Fruit fly (Drosophila melanogaster) whole organism, embryonic: ENCODE measurements around the gene CG34267.
A peak's percentile ranks its signal among the peaks of the same experiment; 100 is the strongest.

Source experiments
- B-H2 ChIP-seq: fragments of 200-800 bp; sonication (Bioruptor generic); optimal IDR thresholded peaks from 2 replicates; lab custom pipeline; 2018; ENCODE audit warnings: missing biosample characterization, mild to moderate bottlenecking, missing genetic modification characterization
- Bgb ChIP-seq: fragments of 200-800 bp; sonication (Bioruptor generic); IDR thresholded peaks from 2 replicates; pipeline ENCODE4 v1.3.6; 2022; ENCODE audit warnings: missing biosample characterization, missing genetic modification characterization; ENCODE audit not compliant: partially characterized antibody
- CG10209 ChIP-seq: fragments of 200-800 bp; sonication (Bioruptor generic); optimal IDR thresholded peaks from 3 replicates; lab custom pipeline; 2017; ENCODE audit warnings: missing biosample characterization, mild to moderate bottlenecking, missing genetic modification characterization, missing genetic modification reagents
- CG10431 ChIP-seq: fragments of 200-800 bp; sonication (Bioruptor generic); optimal IDR thresholded peaks from 3 replicates; lab custom pipeline; 2018; ENCODE audit warnings: missing biosample characterization, mild to moderate bottlenecking, missing genetic modification characterization
- CG10565 ChIP-seq: fragments of 200-800 bp; sonication (Bioruptor generic); optimal IDR thresholded peaks from 3 replicates; lab custom pipeline; 2016; ENCODE audit warnings: missing biosample characterization, mild to moderate bottlenecking, missing genetic modification characterization
- CG11696 ChIP-seq: fragments of 200-800 bp; sonication (Bioruptor generic); IDR thresholded peaks from 2 replicates; pipeline ENCODE4 v1.3.6; 2022; ENCODE audit warnings: missing biosample characterization, missing genetic modification characterization
- CG12391 ChIP-seq: fragments of 200-800 bp; sonication (Bioruptor generic); optimal IDR thresholded peaks from 3 replicates; lab custom pipeline; 2018; ENCODE audit warnings: missing biosample characterization, mild to moderate bottlenecking, missing genetic modification characterization, moderate library complexity
- CG12769 ChIP-seq: fragments of 200-800 bp; sonication (Bioruptor generic); optimal IDR thresholded peaks from 2 replicates; lab custom pipeline; 2019; ENCODE audit warnings: missing biosample characterization, mild to moderate bottlenecking, missing genetic modification characterization, moderate library complexity
- CG13624 ChIP-seq: fragments of 200-800 bp; sonication (Bioruptor generic); optimal IDR thresholded peaks from 2 replicates; lab custom pipeline; 2016; ENCODE audit warnings: missing biosample characterization, missing genetic modification characterization
- CG15514 ChIP-seq: fragments of 200-800 bp; sonication (Bioruptor generic); optimal IDR thresholded peaks from 3 replicates; lab custom pipeline; 2017; ENCODE audit warnings: missing biosample characterization, missing genetic modification characterization, mild to moderate bottlenecking, moderate library complexity, missing genetic modification reagents
- CG2678 ChIP-seq: fragments of 200-800 bp; sonication (Bioruptor generic); optimal IDR thresholded peaks from 3 replicates; lab custom pipeline; 2019; ENCODE audit warnings: missing biosample characterization, mild to moderate bottlenecking, missing genetic modification characterization, moderate library complexity
- CG3163 ChIP-seq: fragments of 200-800 bp; sonication (Bioruptor generic); optimal IDR thresholded peaks from 3 replicates; lab custom pipeline; 2016; ENCODE audit warnings: missing biosample characterization, missing genetic modification characterization
- CG4328 ChIP-seq: fragments of 200-800 bp; sonication (Bioruptor generic); optimal IDR thresholded peaks from 3 replicates; lab custom pipeline; 2017; ENCODE audit warnings: missing biosample characterization, missing genetic modification reagents, missing genetic modification characterization
- CG4820 ChIP-seq: fragments of 200-800 bp; sonication (Bioruptor generic); optimal IDR thresholded peaks from 3 replicates; lab custom pipeline; 2016; ENCODE audit warnings: missing biosample characterization, missing genetic modification characterization
- CG6813 ChIP-seq: fragments of 200-800 bp; sonication (Bioruptor generic); optimal IDR thresholded peaks from 2 replicates; lab custom pipeline; 2017; ENCODE audit warnings: missing biosample characterization, missing genetic modification characterization, mild to moderate bottlenecking, moderate library complexity, missing genetic modification reagents
- Dp ChIP-seq: fragments of 200-800 bp; sonication (Bioruptor generic); optimal IDR thresholded peaks from 2 replicates; lab custom pipeline; 2018; ENCODE audit warnings: missing biosample characterization, mild to moderate bottlenecking, missing genetic modification characterization, moderate library complexity
- Drgx ChIP-seq: fragments of 200-800 bp; sonication (Bioruptor generic); IDR thresholded peaks from 2 replicates; pipeline ENCODE4 v1.3.6; 2022; ENCODE audit warnings: missing biosample characterization, missing genetic modification characterization
- Eip74EF ChIP-seq, 2 experiments: fragments of 200-800 bp in 1 of 2; fragments of >200 bp in 1 of 2; sonication (Bioruptor generic) in 1 of 2; optimal IDR thresholded peaks; 2 replicates each; lab custom pipeline; 2017 to 2019; ENCODE audit warnings: missing biosample characterization in 2 of 2, missing genetic modification characterization in 2 of 2, mild to moderate bottlenecking in 1 of 2, moderate library complexity in 1 of 2
- Fer1 ChIP-seq: fragments of 200-800 bp; sonication (Bioruptor generic); optimal IDR thresholded peaks from 2 replicates; lab custom pipeline; 2017; ENCODE audit warnings: missing biosample characterization, mild to moderate bottlenecking, missing genetic modification characterization
- GATAe ChIP-seq: fragments of 200-800 bp; sonication (Bioruptor generic); conservative IDR thresholded peaks from 2 replicates; pipeline ENCODE4 v1.3.6; 2022; ENCODE audit warnings: missing biosample characterization, missing genetic modification characterization
- HLH54F ChIP-seq: fragments of 200-800 bp; sonication (Bioruptor generic); optimal IDR thresholded peaks from 3 replicates; lab custom pipeline; 2016; ENCODE audit warnings: missing biosample characterization, missing genetic modification characterization
- HmgZ ChIP-seq: fragments of 200-800 bp; sonication (Bioruptor generic); optimal IDR thresholded peaks from 2 replicates; lab custom pipeline; 2018; ENCODE audit warnings: missing biosample characterization, mild to moderate bottlenecking, missing genetic modification characterization
- Hmr ChIP-seq: fragments of 200-800 bp; sonication (Bioruptor generic); optimal IDR thresholded peaks from 3 replicates; lab custom pipeline; 2017; ENCODE audit warnings: mild to moderate bottlenecking, missing biosample characterization, missing genetic modification reagents, missing genetic modification characterization
- Lim3 ChIP-seq: fragments of 200-800 bp; sonication (Bioruptor generic); IDR thresholded peaks from 2 replicates; pipeline ENCODE4 v1.3.6; 2022; ENCODE audit warnings: missing biosample characterization, missing genetic modification characterization
- MESR4 ChIP-seq: fragments of 200-800 bp; sonication (Bioruptor generic); optimal IDR thresholded peaks from 2 replicates; lab custom pipeline; 2018; ENCODE audit warnings: missing biosample characterization, mild to moderate bottlenecking, missing genetic modification characterization, moderate library complexity
- Mes4 ChIP-seq: fragments of 200-800 bp; sonication (Bioruptor generic); optimal IDR thresholded peaks from 2 replicates; lab custom pipeline; 2016; ENCODE audit warnings: missing biosample characterization, missing genetic modification characterization
- Mrtf ChIP-seq: fragments of 200-800 bp; sonication (Bioruptor generic); IDR thresholded peaks from 3 replicates; pipeline ENCODE4 v1.3.6; 2022; ENCODE audit warnings: missing biosample characterization, missing genetic modification characterization
- Myb ChIP-seq: fragments of 200-800 bp; sonication (Bioruptor generic); optimal IDR thresholded peaks from 2 replicates; lab custom pipeline; 2016; ENCODE audit warnings: missing biosample characterization, missing genetic modification characterization
- Optix ChIP-seq: fragments of 200-800 bp; sonication (Bioruptor generic); IDR thresholded peaks from 3 replicates; pipeline ENCODE4 v1.3.6; 2022; ENCODE audit warnings: missing biosample characterization, missing genetic modification characterization
- Rx ChIP-seq: fragments of 200-800 bp; sonication (Bioruptor generic); IDR thresholded peaks from 2 replicates; pipeline ENCODE4 v1.3.6; 2022; ENCODE audit warnings: missing biosample characterization, missing genetic modification characterization
- Spps ChIP-seq: fragments of 200-800 bp; sonication (Bioruptor generic); optimal IDR thresholded peaks from 2 replicates; lab custom pipeline; 2018; ENCODE audit warnings: missing biosample characterization, mild to moderate bottlenecking, missing genetic modification characterization
- cato ChIP-seq: fragments of 200-800 bp; sonication (Bioruptor generic); optimal IDR thresholded peaks from 2 replicates; lab custom pipeline; 2016; ENCODE audit warnings: missing biosample characterization, missing genetic modification characterization, borderline replicate concordance
- da ChIP-seq: fragments of 200-800 bp; sonication (Bioruptor generic); optimal IDR thresholded peaks from 2 replicates; lab custom pipeline; 2016; ENCODE audit warnings: missing biosample characterization, missing genetic modification characterization
- emc ChIP-seq: fragments of 200-800 bp; sonication (Bioruptor generic); optimal IDR thresholded peaks from 2 replicates; lab custom pipeline; 2016; ENCODE audit warnings: missing biosample characterization, missing genetic modification characterization
- fd96Cb ChIP-seq: fragments of 200-800 bp; sonication (Bioruptor generic); optimal IDR thresholded peaks from 2 replicates; lab custom pipeline; 2018; ENCODE audit warnings: missing biosample characterization, mild to moderate bottlenecking, missing genetic modification characterization, moderate library complexity
- ftz-f1 ChIP-seq: fragments of 200-800 bp; sonication (Bioruptor generic); optimal IDR thresholded peaks from 2 replicates; lab custom pipeline; 2016; ENCODE audit warnings: missing biosample characterization, missing genetic modification characterization
- grn ChIP-seq: fragments of 200-800 bp; sonication (Bioruptor generic); optimal IDR thresholded peaks from 3 replicates; lab custom pipeline; 2017; ENCODE audit warnings: missing biosample characterization, missing genetic modification characterization
- lmd ChIP-seq: fragments of 200-800 bp; sonication (Bioruptor generic); IDR thresholded peaks from 2 replicates; pipeline ENCODE4 v1.3.6; 2022; ENCODE audit warnings: missing biosample characterization, missing genetic modification characterization
- peb ChIP-seq: fragments of 200-800 bp; sonication (Bioruptor generic); IDR thresholded peaks from 2 replicates; pipeline ENCODE4 v1.3.6; 2022; ENCODE audit warnings: missing biosample characterization, missing genetic modification characterization
- phol ChIP-seq: fragments of 200-800 bp; sonication (Bioruptor generic); optimal IDR thresholded peaks from 3 replicates; lab custom pipeline; 2018; ENCODE audit warnings: missing biosample characterization, mild to moderate bottlenecking, missing genetic modification characterization, moderate library complexity
- ro ChIP-seq: fragments of 200-800 bp; sonication (Bioruptor generic); IDR thresholded peaks from 2 replicates; pipeline ENCODE4 v1.3.6; 2022; ENCODE audit warnings: missing biosample characterization, missing genetic modification characterization
- run ChIP-seq: fragments of 200-800 bp; sonication (Bioruptor generic); optimal IDR thresholded peaks from 3 replicates; lab custom pipeline; 2018; ENCODE audit warnings: missing biosample characterization, mild to moderate bottlenecking, missing genetic modification characterization
- shn ChIP-seq: fragments of 200-800 bp; sonication (Bioruptor generic); optimal IDR thresholded peaks from 3 replicates; lab custom pipeline; 2016; ENCODE audit warnings: missing biosample characterization, missing genetic modification characterization
- so ChIP-seq: fragments of 200-800 bp; sonication (Bioruptor generic); IDR thresholded peaks from 3 replicates; pipeline ENCODE4 v1.3.6; 2022; ENCODE audit warnings: missing biosample characterization, missing genetic modification characterization
- sug ChIP-seq: fragments of 200-800 bp; optimal IDR thresholded peaks from 2 replicates; lab custom pipeline; 2019; ENCODE audit warnings: missing biosample characterization, mild to moderate bottlenecking, missing genetic modification characterization, moderate library complexity
- unc-4 ChIP-seq: fragments of 200-800 bp; sonication (Bioruptor generic); IDR thresholded peaks from 2 replicates; pipeline ENCODE4 v1.3.6; 2022; ENCODE audit warnings: missing biosample characterization, missing genetic modification characterization; ENCODE audit not compliant: partially characterized antibody
- zen2 ChIP-seq: fragments of 200-800 bp; sonication (Bioruptor generic); IDR thresholded peaks from 3 replicates; pipeline ENCODE4 v1.3.6; 2022; ENCODE audit warnings: missing biosample characterization, missing genetic modification characterization; ENCODE audit not compliant: partially characterized antibody

Gene CG34267

dm6 chr3L:548304-549198, 48.3 kb upstream of the CG34267 start (continued):
- TF ChIP-seq grn (GFP tag; lab: Kevin White, UChicago) = peak; percentile 62
- TF ChIP-seq ro (GFP tag; lab: Robert Waterston, UW) = no peak
- peak; percentile 40 for TF ChIP-seq CG2678 (tag; lab: Kevin White, UChicago)
- TF ChIP-seq cato = no peak
- TF ChIP-seq HmgZ = peak; percentile 9
- TF ChIP-seq CG13624 (GFP tag; lab: Kevin White, UChicago) = peak; percentile 84
- TF ChIP-seq emc (GFP tag; lab: Kevin White, UChicago) = no peak
- TF ChIP-seq GATAe (GFP tag; lab: Robert Waterston, UW) = peak; percentile 89
- no peak for TF ChIP-seq HLH54F
- TF ChIP-seq unc-4 = no peak
- TF ChIP-seq ftz-f1 (GFP tag; lab: Kevin White, UChicago) = peak; percentile 11
- no peak for TF ChIP-seq zen2 (GFP tag; lab: Robert Waterston, UW)
- peak; percentile 69 for TF ChIP-seq Hmr (GFP tag; lab: Kevin White, UChicago)
- no peak for TF ChIP-seq MESR4 (GFP tag; lab: Kevin White, UChicago)
- TF ChIP-seq CG15514 = peak; percentile 34
- no peak for TF ChIP-seq Dp (GFP tag; lab: Kevin White, UChicago)
- TF ChIP-seq shn (GFP tag; lab: Kevin White, UChicago) = no peak
- TF ChIP-seq CG6813 (GFP tag; lab: Kevin White, UChicago) = peak; percentile 34
- peak; percentile 6 for TF ChIP-seq Myb (GFP tag; lab: Kevin White, UChicago)

- TF ChIP-seq B-H2 = peak; percentile 92
- peak; percentile 55; the same call in 1 of the 2 replicates for TF ChIP-seq Drgx (GFP tag; lab: Robert Waterston, UW)
- TF ChIP-seq Eip74EF (GFP tag; optimal IDR thresholded peaks at IDR 0.05; lab: Kevin White, UChicago) = peak in 1 of 2 experiments; percentile 58
- no peak for TF ChIP-seq phol
- TF ChIP-seq CG12769 (tag; lab: Kevin White, UChicago) = peak; percentile 94
- TF ChIP-seq da (GFP tag; lab: Kevin White, UChicago) = peak; percentile 48
- peak; percentile 43 for TF ChIP-seq CG4328 (GFP tag; lab: Kevin White, UChicago)
- no peak for TF ChIP-seq CG4820 (GFP tag; lab: Kevin White, UChicago)
- TF ChIP-seq Fer1 (GFP tag; lab: Kevin White, UChicago) = peak; percentile 71
- TF ChIP-seq fd96Cb = no peak
- peak; percentile 55; the same call in 1 of the 3 replicates for TF ChIP-seq so
- TF ChIP-seq run (tag; lab: Kevin White, UChicago) = no peak
- peak; percentile 69 for TF ChIP-seq CG12391 (tag; lab: Kevin White, UChicago)
- peak; percentile 84 for TF ChIP-seq sug
- peak; percentile 76 for TF ChIP-seq CG11696 (GFP tag; lab: Robert Waterston, UW)
- peak; percentile 26 for TF ChIP-seq Mes4
- no peak for TF ChIP-seq Lim3 (GFP tag; lab: Robert Waterston, UW)
- TF ChIP-seq Mrtf (GFP tag; lab: Robert Waterston, UW) = peak; percentile 70; the same call in 2 of the 3 replicates
- no peak for TF ChIP-seq CG10565 (GFP tag; lab: Kevin White, UChicago)
- TF ChIP-seq Optix (GFP tag; lab: Robert Waterston, UW) = peak; percentile 61; the same call in 2 of the 3 replicates
- TF ChIP-seq lmd = peak; percentile 90
- peak; percentile 35; the same call in 1 of the 2 replicates for TF ChIP-seq peb (GFP tag; lab: Robert Waterston, UW)
- peak; percentile 76 for TF ChIP-seq Rx (GFP tag; lab: Robert Waterston, UW)
- TF ChIP-seq CG3163 (GFP tag; lab: Kevin White, UChicago) = peak; percentile 49
- TF ChIP-seq CG10431 (GFP tag; lab: Kevin White, UChicago) = no peak
- peak; percentile 77 for TF ChIP-seq CG10209 (GFP tag; lab: Kevin White, UChicago)
- TF ChIP-seq Bgb (GFP tag; lab: Robert Waterston, UW) = no peak
- no peak for TF ChIP-seq Spps (tag; lab: Kevin White, UChicago)
These were observed 46.7 kb upstream of the CG34267 start for dm6 chr3L:546819-547441.
